Fruit fly (Drosophila melanogaster) whole organism, embryonic: ENCODE data around the gene Prim2.
A peak's percentile ranks its signal among the peaks of the same experiment; 100 is the strongest.

Experiments
- Atf3 ChIP-seq: fragments of 200-800 bp; sonication (Bioruptor generic); optimal IDR thresholded peaks from 3 replicates; lab custom pipeline; 2016; ENCODE audit warnings: missing biosample characterization, missing genetic modification characterization
- C15 ChIP-seq: fragments of 200-800 bp; sonication (Bioruptor generic); IDR thresholded peaks from 3 replicates; pipeline ENCODE4 v1.3.6; 2022; ENCODE audit warnings: missing biosample characterization, missing genetic modification characterization
- CG10267 ChIP-seq: fragments of 200-800 bp; sonication (Bioruptor generic); optimal IDR thresholded peaks from 2 replicates; lab custom pipeline; 2018; ENCODE audit warnings: missing biosample characterization, mild to moderate bottlenecking, missing genetic modification characterization, moderate library complexity
- CG12236 ChIP-seq: fragments of 200-800 bp; sonication (Bioruptor generic); optimal IDR thresholded peaks from 2 replicates; lab custom pipeline; 2016; ENCODE audit warnings: missing biosample characterization, missing genetic modification characterization
- CG12659 ChIP-seq: fragments of 200-800 bp; sonication (Bioruptor generic); optimal IDR thresholded peaks from 3 replicates; lab custom pipeline; 2017; ENCODE audit warnings: mild to moderate bottlenecking, missing biosample characterization, missing genetic modification reagents, missing genetic modification characterization
- CG13287 ChIP-seq: fragments of 200-800 bp; sonication (Bioruptor generic); IDR thresholded peaks from 2 replicates; pipeline ENCODE4 v1.3.6; 2022; ENCODE audit warnings: missing biosample characterization, missing genetic modification characterization; ENCODE audit not compliant: partially characterized antibody
- CG13624 ChIP-seq: fragments of 200-800 bp; sonication (Bioruptor generic); optimal IDR thresholded peaks from 2 replicates; lab custom pipeline; 2016; ENCODE audit warnings: missing biosample characterization, missing genetic modification characterization
- CG14050 ChIP-seq: fragments of 200-800 bp; sonication (Bioruptor generic); IDR thresholded peaks from 3 replicates; pipeline ENCODE4 v1.3.6; 2022; ENCODE audit warnings: missing biosample characterization, missing genetic modification characterization
- CG14965 ChIP-seq: fragments of 200-800 bp; sonication (Bioruptor generic); optimal IDR thresholded peaks from 2 replicates; lab custom pipeline; 2016; ENCODE audit warnings: missing biosample characterization, missing genetic modification characterization, borderline replicate concordance
- CG15011 ChIP-seq: fragments of 200-800 bp; sonication (Bioruptor generic); optimal IDR thresholded peaks from 3 replicates; lab custom pipeline; 2018; ENCODE audit warnings: missing biosample characterization, mild to moderate bottlenecking, missing genetic modification characterization
- CG2678 ChIP-seq: fragments of 200-800 bp; sonication (Bioruptor generic); optimal IDR thresholded peaks from 3 replicates; lab custom pipeline; 2019; ENCODE audit warnings: missing biosample characterization, mild to moderate bottlenecking, missing genetic modification characterization, moderate library complexity
- CG3407 ChIP-seq: fragments of 200-800 bp; sonication (Bioruptor generic); optimal IDR thresholded peaks from 2 replicates; lab custom pipeline; 2018; ENCODE audit warnings: missing biosample characterization, mild to moderate bottlenecking, missing genetic modification characterization
- CG3838 ChIP-seq: fragments of 200-800 bp; sonication (Bioruptor generic); optimal IDR thresholded peaks from 3 replicates; lab custom pipeline; 2016; ENCODE audit warnings: missing biosample characterization, missing genetic modification characterization
- CG3847 ChIP-seq: fragments of 200-800 bp; sonication (Bioruptor generic); IDR thresholded peaks from 2 replicates; pipeline ENCODE4 v1.3.6; 2022; ENCODE audit warnings: missing biosample characterization, missing genetic modification characterization
- CG4282 ChIP-seq: fragments of 200-800 bp; sonication (Bioruptor generic); optimal IDR thresholded peaks from 2 replicates; lab custom pipeline; 2016; ENCODE audit warnings: missing biosample characterization, missing genetic modification characterization
- CG4617 ChIP-seq: fragments of 200-800 bp; sonication (Bioruptor generic); optimal IDR thresholded peaks from 3 replicates; lab custom pipeline; 2016; ENCODE audit warnings: missing biosample characterization, missing genetic modification characterization, borderline replicate concordance
- CG6791 ChIP-seq: fragments of 200-800 bp; sonication (Bioruptor generic); IDR thresholded peaks from 3 replicates; pipeline ENCODE4 v1.3.6; 2022; ENCODE audit warnings: missing biosample characterization, missing genetic modification characterization; ENCODE audit not compliant: partially characterized antibody
- CG6854 ChIP-seq: fragments of 200-800 bp; sonication (Bioruptor generic); optimal IDR thresholded peaks from 3 replicates; lab custom pipeline; 2017; ENCODE audit warnings: missing biosample characterization, mild to moderate bottlenecking, missing genetic modification characterization
- CG7786 ChIP-seq: fragments of 200-800 bp; sonication (Bioruptor generic); optimal IDR thresholded peaks from 2 replicates; lab custom pipeline; 2016; ENCODE audit warnings: missing biosample characterization, missing genetic modification characterization
- CG8924 ChIP-seq: fragments of 200-800 bp; optimal IDR thresholded peaks from 3 replicates; lab custom pipeline; 2019; ENCODE audit warnings: missing biosample characterization, mild to moderate bottlenecking, missing genetic modification characterization, moderate library complexity
- CG9876 ChIP-seq: fragments of 200-800 bp; sonication (Bioruptor generic); optimal IDR thresholded peaks from 2 replicates; lab custom pipeline; 2016; ENCODE audit warnings: missing biosample characterization, missing genetic modification characterization
- CG9932 ChIP-seq: fragments of 200-800 bp; sonication (Bioruptor generic); IDR thresholded peaks from 2 replicates; pipeline ENCODE4 v1.3.6; 2022; ENCODE audit warnings: missing biosample characterization, missing genetic modification characterization
- D ChIP-seq, 2 experiments: fragments of 200-800 bp in 1 of 2; fragments of >200 bp in 1 of 2; sonication (Bioruptor generic) in 1 of 2; optimal IDR thresholded peaks; 2 replicates in 1 of 2; 3 replicates in 1 of 2; lab custom pipeline; 2017; ENCODE audit warnings: mild to moderate bottlenecking in 1 of 2, missing biosample characterization in 1 of 2, missing genetic modification characterization in 1 of 2, missing genetic modification reagents in 1 of 2
- Eip74EF ChIP-seq, 2 experiments: fragments of 200-800 bp in 1 of 2; fragments of >200 bp in 1 of 2; sonication (Bioruptor generic) in 1 of 2; optimal IDR thresholded peaks; 2 replicates each; lab custom pipeline; 2017 to 2019; ENCODE audit warnings: missing biosample characterization in 2 of 2, missing genetic modification characterization in 2 of 2, mild to moderate bottlenecking in 1 of 2, moderate library complexity in 1 of 2
- Ets65A ChIP-seq: fragments of 200-800 bp; sonication (Bioruptor generic); peaks from one replicate; lab custom pipeline; 2016; ENCODE audit warnings: missing biosample characterization, missing genetic modification characterization
- Lpt ChIP-seq: fragments of >200 bp; optimal IDR thresholded peaks from 2 replicates; lab custom pipeline; 2018; ENCODE audit warnings: missing biosample characterization, missing genetic modification characterization
- NK7.1 ChIP-seq: fragments of 200-800 bp; sonication (Bioruptor generic); optimal IDR thresholded peaks from 3 replicates; lab custom pipeline; 2016; ENCODE audit warnings: missing biosample characterization, missing genetic modification characterization
- Ravus ChIP-seq: fragments of 200-800 bp; sonication (Bioruptor generic); IDR thresholded peaks from 2 replicates; pipeline ENCODE4 v1.3.6; 2022; ENCODE audit warnings: missing biosample characterization, missing genetic modification characterization
- Sin3A ChIP-seq: fragments of >200 bp; optimal IDR thresholded peaks from 2 replicates; lab custom pipeline; 2018
- Six4 ChIP-seq: fragments of 200-800 bp; sonication (Bioruptor generic); optimal IDR thresholded peaks from 2 replicates; lab custom pipeline; 2016; ENCODE audit warnings: missing biosample characterization, missing genetic modification characterization
- Sry-β ChIP-seq: fragments of 200-800 bp; sonication (Bioruptor generic); optimal IDR thresholded peaks from 2 replicates; lab custom pipeline; 2018; ENCODE audit warnings: missing biosample characterization, mild to moderate bottlenecking, missing genetic modification characterization, moderate library complexity
- TFAM ChIP-seq: fragments of 200-800 bp; sonication (Bioruptor generic); optimal IDR thresholded peaks from 2 replicates; lab custom pipeline; 2017; ENCODE audit warnings: missing biosample characterization, missing genetic modification characterization, inconsistent platforms
- Taf1 ChIP-seq: fragments of 200-800 bp; sonication (Bioruptor generic); IDR thresholded peaks from 2 replicates; pipeline ENCODE4 v1.3.6; 2022; ENCODE audit warnings: missing biosample characterization, missing genetic modification characterization
- chn ChIP-seq: fragments of 200-800 bp; sonication (Bioruptor generic); optimal IDR thresholded peaks from 2 replicates; lab custom pipeline; 2016; ENCODE audit warnings: missing biosample characterization, missing genetic modification characterization
- crc ChIP-seq: fragments of 200-800 bp; sonication (Bioruptor generic); optimal IDR thresholded peaks from 2 replicates; lab custom pipeline; 2016; ENCODE audit warnings: missing biosample characterization, missing genetic modification characterization
- da ChIP-seq: fragments of 200-800 bp; sonication (Bioruptor generic); optimal IDR thresholded peaks from 2 replicates; lab custom pipeline; 2016; ENCODE audit warnings: missing biosample characterization, missing genetic modification characterization
- dati ChIP-seq: fragments of 200-800 bp; sonication (Bioruptor generic); IDR thresholded peaks from 2 replicates; pipeline ENCODE4 v1.3.6; 2022; ENCODE audit warnings: missing biosample characterization, missing genetic modification characterization
- dimm ChIP-seq: fragments of 200-800 bp; sonication (Bioruptor generic); IDR thresholded peaks from 2 replicates; pipeline ENCODE4 v1.3.6; 2022; ENCODE audit warnings: missing biosample characterization, missing genetic modification characterization
- dysf ChIP-seq: fragments of 200-800 bp; sonication (Bioruptor generic); IDR thresholded peaks from 3 replicates; pipeline ENCODE4 v1.3.6; 2022; ENCODE audit warnings: missing biosample characterization, missing genetic modification characterization
- knrl ChIP-seq: fragments of 200-800 bp; sonication (Bioruptor generic); IDR thresholded peaks from 3 replicates; pipeline ENCODE4 v1.3.6; 2022; ENCODE audit warnings: missing biosample characterization, missing genetic modification characterization; ENCODE audit not compliant: partially characterized antibody
- nau ChIP-seq: fragments of 200-800 bp; sonication (Bioruptor generic); optimal IDR thresholded peaks from 3 replicates; lab custom pipeline; 2017; ENCODE audit warnings: missing biosample characterization, mild to moderate bottlenecking, missing genetic modification characterization, missing genetic modification reagents
- p53 ChIP-seq: fragments of 200-800 bp; sonication (Bioruptor generic); optimal IDR thresholded peaks from 2 replicates; lab custom pipeline; 2016; ENCODE audit warnings: missing biosample characterization, missing genetic modification characterization
- peb ChIP-seq: fragments of 200-800 bp; sonication (Bioruptor generic); IDR thresholded peaks from 2 replicates; pipeline ENCODE4 v1.3.6; 2022; ENCODE audit warnings: missing biosample characterization, missing genetic modification characterization
- rib ChIP-seq: fragments of 200-800 bp; sonication (Bioruptor generic); IDR thresholded peaks from 2 replicates; pipeline ENCODE4 v1.3.6; 2022; ENCODE audit warnings: missing biosample characterization, missing genetic modification characterization
- scrt ChIP-seq: fragments of 200-800 bp; sonication (Bioruptor generic); optimal IDR thresholded peaks from 2 replicates; lab custom pipeline; 2018; ENCODE audit warnings: missing biosample characterization, mild to moderate bottlenecking, missing genetic modification characterization, moderate library complexity
- stc ChIP-seq: fragments of 200-800 bp; sonication (Bioruptor generic); IDR thresholded peaks from 2 replicates; pipeline ENCODE4 v1.3.6; 2022; ENCODE audit warnings: missing biosample characterization, missing genetic modification characterization
- ttk ChIP-seq: fragments of 200-800 bp; sonication (Bioruptor generic); IDR thresholded peaks from 2 replicates; pipeline ENCODE4 v2.1.2; 2022; ENCODE audit warnings: missing biosample characterization, missing genetic modification characterization
- unc-4 ChIP-seq: fragments of 200-800 bp; sonication (Bioruptor generic); IDR thresholded peaks from 2 replicates; pipeline ENCODE4 v1.3.6; 2022; ENCODE audit warnings: missing biosample characterization, missing genetic modification characterization; ENCODE audit not compliant: partially characterized antibody
- unpg ChIP-seq: fragments of 200-800 bp; sonication (Bioruptor generic); optimal IDR thresholded peaks from 3 replicates; lab custom pipeline; 2018; ENCODE audit warnings: missing biosample characterization, mild to moderate bottlenecking, missing genetic modification characterization, moderate library complexity

Prim2 gene

dm6 chr3L:20342334-20342733 is 19.1 kb downstream of the Prim2 start, which contains the start of gene Spn77Bc:
Gene Spn77Bc, plus strand, starts transcription at chr3L:20342634.
- TF ChIP-seq stc (GFP tag; lab: Robert Waterston, UW) (no peak), CG14965 (GFP tag; lab: Kevin White, UChicago) (no peak), nau (no peak), CG3407 (GFP tag; lab: Kevin White, UChicago) (no peak), CG9876 (GFP tag; lab: Kevin White, UChicago) (no peak), Ets65A (GFP tag; lab: Kevin White, UChicago) (no peak)

- TF ChIP-seq CG6854 = no peak
- TF ChIP-seq crc (GFP tag; lab: Kevin White, UChicago) = no peak
- no peak for TF ChIP-seq rib
- TF ChIP-seq TFAM (GFP tag; lab: Kevin White, UChicago) = no peak
- TF ChIP-seq da = no peak
- TF ChIP-seq C15 (GFP tag; lab: Robert Waterston, UW) = no peak
- TF ChIP-seq Eip74EF (GFP tag; optimal IDR thresholded peaks at IDR 0.05; lab: Kevin White, UChicago) = no peak
- TF ChIP-seq CG14050 (GFP tag; lab: Robert Waterston, UW) = no peak
- no peak for TF ChIP-seq CG9932 (GFP tag; lab: Robert Waterston, UW)
- TF ChIP-seq CG13287 (GFP tag; lab: Robert Waterston, UW) = no peak
- TF ChIP-seq ttk (GFP tag; lab: Robert Waterston, UW) = no peak
- TF ChIP-seq Atf3 (GFP tag; lab: Kevin White, UChicago) = no peak
- TF ChIP-seq Ravus (GFP tag; lab: Robert Waterston, UW) = no peak
Observed at dm6 chr3L:20320652-20321051, 40.7 kb downstream of the Prim2 start, which contains the start of gene Spn77Bb. Gene Spn77Bb, plus strand, starts transcription at chr3L:20320952.

dm6 chr3L:20320044-20320443 is 41.3 kb downstream of the Prim2 start:
- TF ChIP-seq CG4617 (GFP tag; lab: Kevin White, UChicago) = no peak
- TF ChIP-seq CG9932 (GFP tag; lab: Robert Waterston, UW) = 0 out of 2 replicates have a peak, but pooled peaks have one; percentile 14
- TF ChIP-seq CG13624 = no peak
- TF ChIP-seq CG2678 = no peak
- TF ChIP-seq CG12236 (GFP tag; lab: Kevin White, UChicago) = no peak
- no peak for TF ChIP-seq Sin3A
- no peak for TF ChIP-seq Lpt (GFP tag; lab: Kevin White, UChicago)
- TF ChIP-seq CG6791 (GFP tag; lab: Robert Waterston, UW) = peak; percentile 51; the same call in 2 of the 3 replicates
- TF ChIP-seq Six4 (GFP tag; lab: Kevin White, UChicago) = no peak
- no peak for TF ChIP-seq p53
- TF ChIP-seq chn (GFP tag; lab: Kevin White, UChicago) = no peak
- no peak for TF ChIP-seq dysf (GFP tag; lab: Robert Waterston, UW)
- no peak for TF ChIP-seq CG3838
- TF ChIP-seq CG10267 (tag; lab: Kevin White, UChicago) = no peak
- TF ChIP-seq CG3847 (GFP tag; lab: Robert Waterston, UW) = no peak
- no peak for TF ChIP-seq CG8924 (tag; lab: Kevin White, UChicago)
- TF ChIP-seq unc-4 (GFP tag; lab: Robert Waterston, UW) = no peak
- TF ChIP-seq D (optimal IDR thresholded peaks at IDR 0.05; lab: Kevin White, UChicago) = no peak
- no peak for TF ChIP-seq D (GFP tag; optimal IDR thresholded peaks at IDR 0.05; lab: Kevin White, UChicago)
- TF ChIP-seq peb = no peak
- no peak for TF ChIP-seq CG7786
- no peak for TF ChIP-seq unpg (GFP tag; lab: Kevin White, UChicago)
- TF ChIP-seq Sry-β (GFP tag; lab: Kevin White, UChicago) = no peak
- no peak for TF ChIP-seq CG12659 (GFP tag; lab: Kevin White, UChicago)
- TF ChIP-seq scrt = no peak
- TF ChIP-seq NK7.1 = no peak
- no peak for TF ChIP-seq CG4282 (GFP tag; lab: Kevin White, UChicago)
- TF ChIP-seq CG15011 = no peak
- TF ChIP-seq knrl (GFP tag; lab: Robert Waterston, UW) = peak; percentile 49; the same call in 1 of the 3 replicates
- no peak for TF ChIP-seq dimm (GFP tag; lab: Robert Waterston, UW)
- no peak for TF ChIP-seq dati (GFP tag; lab: Robert Waterston, UW)
- no peak for TF ChIP-seq Taf1
